Fruit fly (Drosophila melanogaster): ENCODE results near the gene Hsp60B.

dm6 chr2L:744295-744694 is 16.1 kb downstream of the Hsp60B start, which contains the start of gene Eaat2:
- TF ChIP-seq CG10669 (GFP tag; optimal IDR thresholded peaks at IDR 0.05) (no peak), CG16779 (tag; optimal IDR thresholded peaks at IDR 0.05) (no peak), CG6854 (GFP tag; optimal IDR thresholded peaks at IDR 0.05) (no peak), esn (GFP tag; optimal IDR thresholded peaks at IDR 0.05) (no peak), Sox15 (GFP tag; optimal IDR thresholded peaks at IDR 0.05) (no peak), net (GFP tag; optimal IDR thresholded peaks at IDR 0.05) (no peak), vri (GFP tag; optimal IDR thresholded peaks at IDR 0.05) (no peak), Lpt (GFP tag; optimal IDR thresholded peaks at IDR 0.05) (no peak), dsx (GFP tag; optimal IDR thresholded peaks at IDR 0.05; ENCODE audit: poor library complexity, severe bottlenecking) (no peak), CG3919 (GFP tag; optimal IDR thresholded peaks at IDR 0.05) (no peak)

All from whole organism, prepupa.